Fruit fly (Drosophila melanogaster): ENCODE results near the gene CG5758.

The CG5758 gene

DNA sequence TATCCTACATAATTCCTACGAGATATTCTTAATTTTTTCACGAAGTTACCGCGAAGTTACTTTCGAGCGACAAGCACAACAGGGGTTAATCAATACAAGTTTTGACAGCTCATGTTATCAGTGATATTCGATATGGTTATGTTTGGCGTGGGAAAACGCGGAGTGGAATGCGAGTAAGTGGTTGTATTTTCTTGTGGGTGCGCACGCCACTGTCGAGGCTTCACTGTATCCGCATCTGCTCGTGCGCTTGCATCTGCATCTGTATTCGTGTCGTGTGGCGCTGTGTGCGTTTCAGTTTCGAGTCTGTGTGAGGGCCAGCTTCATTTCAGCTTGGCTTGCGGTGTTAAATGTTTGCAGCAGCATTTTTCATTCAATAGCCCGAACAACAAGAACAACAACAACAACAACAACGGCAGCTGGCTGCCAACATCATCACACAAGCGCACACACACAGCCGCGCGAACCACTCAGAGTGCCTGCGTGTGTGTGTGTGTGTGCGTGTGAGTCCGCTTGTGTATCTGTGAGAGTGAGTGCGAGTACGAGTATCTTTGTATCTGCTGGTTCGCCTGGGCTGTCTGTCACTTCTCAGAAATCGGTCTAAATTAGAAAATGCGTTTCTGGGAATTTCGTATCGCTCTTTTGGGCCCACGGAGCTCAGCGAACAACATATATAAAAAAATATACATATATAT is 31.5 kb downstream of the CG5758 start (continued):
- TF ChIP-seq Sox15 (GFP tag; optimal IDR thresholded peaks at IDR 0.05) (peak; percentile 28), svp (GFP tag) (peak; percentile 90), CG11902 (GFP tag; optimal IDR thresholded peaks at IDR 0.05) (peak; percentile 55), CG3919 (GFP tag; optimal IDR thresholded peaks at IDR 0.05) (peak; percentile 50), acj6 (GFP tag; optimal IDR thresholded peaks at IDR 0.05) (peak; percentile 60), Sox102F (GFP tag; optimal IDR thresholded peaks at IDR 0.05) (no peak), vri (GFP tag; optimal IDR thresholded peaks at IDR 0.05) (no peak), CG4318 (GFP tag; optimal IDR thresholded peaks at IDR 0.05) (peak; percentile 49), pdm3 (GFP tag; optimal IDR thresholded peaks at IDR 0.05) (peak; percentile 56), CG8319 (GFP tag; optimal IDR thresholded peaks at IDR 0.05) (no peak), Smox (GFP tag; optimal IDR thresholded peaks at IDR 0.05) (peak; percentile 48), CG3032 (tag; optimal IDR thresholded peaks at IDR 0.05) (peak; percentile 30), CG15336 (GFP tag; IDR thresholded peaks at IDR 0.05) (peak; percentile 48; the same call in 1 of the 2 replicates), CG11762 (GFP tag; optimal IDR thresholded peaks at IDR 0.05; ENCODE audit: insufficient read depth) (peak; percentile 23), dac (GFP tag; optimal IDR thresholded peaks at IDR 0.05) (peak; percentile 37), CG34406 (GFP tag; optimal IDR thresholded peaks at IDR 0.05) (no peak), OdsH (GFP tag; optimal IDR thresholded peaks at IDR 0.05) (peak; percentile 44), CG31627 (GFP tag; optimal IDR thresholded peaks at IDR 0.05) (peak; percentile 84), CG6163 (GFP tag; IDR thresholded peaks at IDR 0.05) (peak; percentile 79), CG8632 (GFP tag; optimal IDR thresholded peaks at IDR 0.05) (no peak), ss (GFP tag; optimal IDR thresholded peaks at IDR 0.05) (peak; percentile 4 to 48), CG10631 (GFP tag; optimal IDR thresholded peaks at IDR 0.05) (peak; percentile 54), Eip93F (GFP tag; optimal IDR thresholded peaks at IDR 0.05) (no peak), Gug (GFP tag; IDR thresholded peaks at IDR 0.05) (peak; percentile 30; the same call in 1 of the 2 replicates), salr (GFP tag; optimal IDR thresholded peaks at IDR 0.05) (peak; percentile 26 to 52), fd59A (GFP tag; optimal IDR thresholded peaks at IDR 0.05) (peak; percentile 51), CG1621 (tag; optimal IDR thresholded peaks at IDR 0.05) (peak; percentile 47), dsx (GFP tag; optimal IDR thresholded peaks at IDR 0.05; ENCODE audit: poor library complexity, severe bottlenecking) (peak; percentile 51), Hr4 (GFP tag; optimal IDR thresholded peaks at IDR 0.05) (peak; percentile 39), esn (GFP tag; optimal IDR thresholded peaks at IDR 0.05) (peak; percentile 61)

DNA sequence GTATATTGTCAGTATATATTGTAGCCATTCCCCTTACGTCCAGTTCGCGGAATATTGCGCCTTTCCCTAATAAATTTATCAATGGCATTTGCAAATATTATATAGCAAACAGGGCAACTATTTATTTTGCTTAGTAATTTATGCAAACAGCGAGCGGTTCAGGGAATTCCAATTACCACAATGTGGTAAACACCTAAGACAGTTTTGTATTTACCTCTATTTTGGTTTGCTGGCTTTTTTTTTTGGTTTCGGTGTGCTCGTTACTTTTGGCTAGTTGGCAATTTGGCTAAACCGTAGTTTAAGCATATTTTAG is 32.0 kb downstream of the CG5758 start:
- TF ChIP-seq Ets96B (tag; optimal IDR thresholded peaks at IDR 0.05): no peak
- peak; percentile 80 for TF ChIP-seq fkh (GFP tag; optimal IDR thresholded peaks at IDR 0.05)
- TF ChIP-seq CG6163 (GFP tag; IDR thresholded peaks at IDR 0.05): no peak
- TF ChIP-seq Ets21C (GFP tag; optimal IDR thresholded peaks at IDR 0.05): no peak
- TF ChIP-seq topi (GFP tag; optimal IDR thresholded peaks at IDR 0.05): no peak
- TF ChIP-seq Eip78C (GFP tag): peak; percentile 12

DNA sequence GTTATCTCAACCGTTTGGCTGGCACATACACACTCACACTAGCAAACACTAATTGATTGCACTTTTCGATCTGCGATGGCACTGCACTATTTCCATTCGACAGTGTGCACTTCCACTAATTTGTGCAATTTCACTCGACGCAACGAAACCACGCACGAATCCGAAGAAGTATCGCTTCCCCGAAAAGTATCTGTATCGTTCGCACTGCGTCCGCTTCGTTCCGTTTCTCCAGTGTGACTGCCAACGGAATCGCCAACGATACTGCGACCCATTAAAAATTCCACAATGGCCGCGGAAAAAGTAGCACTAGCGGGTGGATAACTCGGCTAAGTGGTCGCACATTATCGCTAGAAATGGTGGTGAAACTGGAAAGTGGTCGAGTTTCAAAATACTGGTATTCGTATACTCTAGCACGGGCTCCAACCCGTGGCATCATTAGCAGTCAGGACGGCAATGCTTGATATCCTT is 32.4 kb downstream of the CG5758 start, which contains the start of gene Socs36E:
TSS of gene Socs36E (minus strand) at position 246 of the 468 bp plus-strand sequence.
- TF ChIP-seq Ets96B (tag; optimal IDR thresholded peaks at IDR 0.05) (no peak), fd59A (GFP tag; optimal IDR thresholded peaks at IDR 0.05) (no peak), Met (GFP tag; optimal IDR thresholded peaks at IDR 0.05) (no peak), Eip78C (GFP tag) (no peak), CG11902 (GFP tag; optimal IDR thresholded peaks at IDR 0.05) (no peak), Sox102F (GFP tag; optimal IDR thresholded peaks at IDR 0.05) (no peak), net (GFP tag; optimal IDR thresholded peaks at IDR 0.05) (no peak), OdsH (GFP tag; optimal IDR thresholded peaks at IDR 0.05) (no peak), fd85E (GFP tag; optimal IDR thresholded peaks at IDR 0.05) (no peak), CG3032 (tag; optimal IDR thresholded peaks at IDR 0.05) (no peak), Hr4 (GFP tag; optimal IDR thresholded peaks at IDR 0.05) (no peak), CG10669 (GFP tag; optimal IDR thresholded peaks at IDR 0.05) (no peak), CG8319 (GFP tag; optimal IDR thresholded peaks at IDR 0.05) (no peak), Hr39 (GFP tag; optimal IDR thresholded peaks at IDR 0.05) (no peak), achi (GFP tag; optimal IDR thresholded peaks at IDR 0.05) (no peak), acj6 (GFP tag; optimal IDR thresholded peaks at IDR 0.05) (no peak), Blimp-1 (GFP tag; optimal IDR thresholded peaks at IDR 0.05) (no peak), Ets21C (GFP tag; optimal IDR thresholded peaks at IDR 0.05) (no peak), CG11294 (GFP tag; IDR thresholded peaks at IDR 0.05) (peak; percentile 23; the same call in 1 of the 2 replicates), ss (GFP tag; optimal IDR thresholded peaks at IDR 0.05) (no peak), CG15336 (GFP tag; IDR thresholded peaks at IDR 0.05) (peak; percentile 28; the same call in 1 of the 2 replicates), CG9139 (GFP tag; optimal IDR thresholded peaks at IDR 0.05) (no peak), CG8632 (GFP tag; optimal IDR thresholded peaks at IDR 0.05) (no peak), CG6792 (GFP tag; optimal IDR thresholded peaks at IDR 0.05) (no peak), CG16779 (tag; optimal IDR thresholded peaks at IDR 0.05) (no peak), CG6854 (GFP tag; optimal IDR thresholded peaks at IDR 0.05) (no peak)

Data from whole organism, prepupa.